Fruit fly (Drosophila melanogaster): Measurements from ENCODE around the gene CG16815.
"Not testable (repeated sequence)": the region's sequence is repeated elsewhere in the genome, so short reads cannot be mapped to it uniquely, and the experiment has no call there.

Gene CG16815

DNA sequence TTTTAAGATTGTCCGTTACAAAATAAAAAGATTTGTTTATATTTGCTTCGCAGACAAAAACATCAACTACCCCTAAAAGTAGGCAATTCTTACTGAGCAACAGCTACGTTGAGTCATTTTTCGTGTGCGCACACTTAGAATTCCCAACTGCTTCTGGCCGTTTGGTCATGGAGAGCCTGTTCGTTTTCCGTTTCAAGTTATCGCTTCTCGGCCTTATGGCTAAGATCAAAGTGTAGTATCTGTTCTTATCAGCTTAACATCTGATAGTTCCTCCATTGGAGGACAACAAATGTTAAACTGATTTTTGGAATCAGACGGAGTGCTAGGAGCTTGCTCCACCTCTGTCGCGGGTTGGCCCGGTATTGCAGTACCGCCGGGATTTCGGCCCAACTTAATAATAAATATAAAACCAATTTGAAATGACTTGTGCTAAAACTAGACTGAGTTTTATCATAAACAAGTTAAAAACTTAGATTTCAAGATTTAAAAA is 13.9 kb upstream of the CG16815 start (continued):
- TF ChIP-seq NfI (GFP tag; optimal IDR thresholded peaks at IDR 0.05) (peak; percentile 13), Med (GFP tag) (peak; percentile 97), Asciz (GFP tag; optimal IDR thresholded peaks at IDR 0.05) (peak; percentile 39), HmgZ (tag; optimal IDR thresholded peaks at IDR 0.05) (peak; percentile 25), ranshi (GFP tag; IDR thresholded peaks at IDR 0.05) (0 out of 2 replicates have a peak, but pooled peaks have one; percentile 58), Gug (GFP tag; IDR thresholded peaks at IDR 0.05) (peak; percentile 49; the same call in 2 of the 4 replicates), Atf6 (GFP tag; IDR thresholded peaks at IDR 0.05) (peak; percentile 49; the same call in 1 of the 2 replicates), lab (GFP tag; optimal IDR thresholded peaks at IDR 0.05) (peak; percentile 74), bcd (GFP tag; optimal IDR thresholded peaks at IDR 0.05) (peak; percentile 54), CG12942 (GFP tag; optimal IDR thresholded peaks at IDR 0.05) (peak; percentile 19), H15 (GFP tag; IDR thresholded peaks at IDR 0.05) (peak; percentile 55; the same call in 1 of the 3 replicates), CG3281 (GFP tag; optimal IDR thresholded peaks at IDR 0.05) (peak; percentile 24), CG10654 (GFP tag; optimal IDR thresholded peaks at IDR 0.05) (peak; percentile 20), pros (GFP tag; optimal IDR thresholded peaks at IDR 0.05) (peak; percentile 98), HLH54F (GFP tag; optimal IDR thresholded peaks at IDR 0.05) (peak; percentile 68), kni (GFP tag; optimal IDR thresholded peaks at IDR 0.05) (peak; percentile 95), Eip74EF (GFP tag; optimal IDR thresholded peaks at IDR 0.05) (peak in 1 of 2 experiments; percentile 35), Ets97D (GFP tag; optimal IDR thresholded peaks at IDR 0.05) (peak; percentile 33), jigr1 (GFP tag; IDR thresholded peaks at IDR 0.05) (0 out of 3 replicates have a peak, but pooled peaks have one; percentile 14), ash1 (GFP tag; optimal IDR thresholded peaks at IDR 0.05) (peak; percentile 23), Atf3 (GFP tag; optimal IDR thresholded peaks at IDR 0.05) (peak; percentile 21), CG15514 (GFP tag; optimal IDR thresholded peaks at IDR 0.05) (peak; percentile 28), sisA (GFP tag; IDR thresholded peaks at IDR 0.05) (peak; percentile 49; the same call in 1 of the 2 replicates), CG9876 (GFP tag; optimal IDR thresholded peaks at IDR 0.05) (peak; percentile 23), gro (GFP tag; optimal IDR thresholded peaks at IDR 0.05) (peak; percentile 84), Mad (GFP tag; optimal IDR thresholded peaks at IDR 0.05) (peak; percentile 70), pan (GFP tag; optimal IDR thresholded peaks at IDR 0.05 in 1 of 2, IDR thresholded peaks at IDR 0.05 in 1 of 2) (peak in 1 of 2 experiments; percentile 73), so (GFP tag; IDR thresholded peaks at IDR 0.05) (peak; percentile 62; the same call in 1 of the 3 replicates), NC2α (GFP tag; optimal IDR thresholded peaks at IDR 0.05) (peak; percentile 53), stwl (tag; optimal IDR thresholded peaks at IDR 0.05) (peak; percentile 5), abd-A (tag; optimal IDR thresholded peaks at IDR 0.05) (peak; percentile 76), sens-2 (GFP tag; IDR thresholded peaks at IDR 0.05) (0 out of 2 replicates have a peak, but pooled peaks have one; percentile 41), CHES-1-like (GFP tag; optimal IDR thresholded peaks at IDR 0.05) (peak; percentile 24), CG34376 (GFP tag; optimal IDR thresholded peaks at IDR 0.05) (peak; percentile 88), Dip3 (GFP tag; optimal IDR thresholded peaks at IDR 0.05) (peak; percentile 28), tx (GFP tag; optimal IDR thresholded peaks at IDR 0.05) (peak; percentile 51), CG17385 (GFP tag; optimal IDR thresholded peaks at IDR 0.05) (peak; percentile 50), Max (GFP tag; optimal IDR thresholded peaks at IDR 0.05) (peak; percentile 56), CG3726 (GFP tag; IDR thresholded peaks at IDR 0.05) (peak; percentile 46; the same call in 1 of the 3 replicates), CG1024 (GFP tag; IDR thresholded peaks at IDR 0.05) (peak; percentile 50; the same call in 1 of the 2 replicates), Hsf (GFP tag; optimal IDR thresholded peaks at IDR 0.05) (peak; percentile 44), CG1233 (GFP tag; optimal IDR thresholded peaks at IDR 0.05) (peak; percentile 67), chn (GFP tag; optimal IDR thresholded peaks at IDR 0.05) (peak; percentile 27), dati (GFP tag; IDR thresholded peaks at IDR 0.05) (peak; percentile 31; the same call in 1 of the 2 replicates), amos (GFP tag; IDR thresholded peaks at IDR 0.05; ENCODE audit: partially characterized antibody) (peak; percentile 51; the same call in 1 of the 2 replicates), CG1647 (GFP tag; optimal IDR thresholded peaks at IDR 0.05) (peak; percentile 74), Stat92E (GFP tag; optimal IDR thresholded peaks at IDR 0.05) (peak in 1 of 3 experiments; percentile 87), CG12391 (tag; optimal IDR thresholded peaks at IDR 0.05) (peak; percentile 33)
- not testable (repeated sequence) for TF ChIP-seq pan (optimal IDR thresholded peaks at IDR 0.05)

All from whole organism, embryonic.